Worm (Caenorhabditis elegans): ENCODE data around the gene unc-98.

unc-98 gene

DNA sequence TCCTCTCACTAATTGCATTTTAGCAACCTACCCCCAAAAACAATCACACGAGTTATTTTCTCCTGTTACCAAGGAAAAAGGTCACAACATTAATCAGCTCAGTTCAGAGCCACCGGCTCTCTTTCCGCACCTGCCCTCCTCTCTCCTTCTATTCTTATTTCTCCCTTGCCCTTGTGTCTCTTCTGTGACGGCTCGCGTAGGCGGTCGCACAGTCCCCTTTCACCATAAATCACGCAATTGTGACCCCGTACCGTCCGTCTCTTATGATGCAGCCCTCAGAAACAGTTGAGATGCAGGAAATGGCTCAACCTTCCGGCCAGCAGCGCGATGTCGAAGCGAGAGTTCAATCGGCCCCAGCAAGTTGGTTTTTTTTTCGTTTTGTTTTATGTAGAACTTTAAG is 10.8 kb downstream of the unc-98 start, which contains the start of gene sto-1:
Gene sto-1, plus strand, starts transcription at position 200 of the 400 bp plus-strand sequence.
- TF ChIP-seq ztf-4 (tag; optimal IDR thresholded peaks at IDR 0.05) (no peak), mdl-1 (tag; optimal IDR thresholded peaks at IDR 0.05) (no peak), mml-1 (tag; optimal IDR thresholded peaks at IDR 0.05) (no peak), aly-2 (tag; optimal IDR thresholded peaks at IDR 0.05) (no peak), ceh-16 (tag; optimal IDR thresholded peaks at IDR 0.05) (no peak), elt-1 (tag; optimal IDR thresholded peaks at IDR 0.05) (no peak), snpc-4 (tag; optimal IDR thresholded peaks at IDR 0.05) (no peak), ceh-28 (tag; optimal IDR thresholded peaks at IDR 0.05) (no peak), sea-2 (GFP tag; optimal IDR thresholded peaks at IDR 0.05) (no peak), nhr-23 (tag; optimal IDR thresholded peaks at IDR 0.05) (no peak), nhr-12 (tag; optimal IDR thresholded peaks at IDR 0.05) (no peak), tbx-2 (tag; optimal IDR thresholded peaks at IDR 0.05) (no peak), nhr-11 (tag; optimal IDR thresholded peaks at IDR 0.05) (no peak), jun-1 (tag; optimal IDR thresholded peaks at IDR 0.05) (no peak), nhr-67 (tag; optimal IDR thresholded peaks at IDR 0.05) (no peak), skn-1 (tag; optimal IDR thresholded peaks at IDR 0.05) (no peak), ama-1 (optimal IDR thresholded peaks at IDR 0.05) (no peak), R02D3.7 (tag; optimal IDR thresholded peaks at IDR 0.05) (no peak), fos-1 (tag; optimal IDR thresholded peaks at IDR 0.05) (no peak)

DNA sequence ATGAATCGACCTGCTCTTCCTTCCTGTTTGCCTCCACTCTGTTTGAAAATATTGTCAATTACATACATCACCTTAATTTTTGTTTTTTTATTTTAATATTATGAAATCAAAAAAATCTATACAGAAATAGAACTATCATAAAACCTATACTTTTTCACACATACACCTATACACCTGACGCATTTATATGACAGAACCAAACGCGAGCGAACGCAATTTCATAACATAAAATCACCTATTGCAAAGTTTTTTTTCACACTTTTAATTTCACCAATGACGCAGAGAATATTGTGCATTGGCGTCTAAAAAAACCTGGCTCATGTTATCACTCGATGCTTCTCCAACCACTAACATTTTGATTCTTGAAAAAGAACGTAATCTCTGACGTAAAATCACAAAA is 11.4 kb downstream of the unc-98 start:
- TF ChIP-seq R02D3.7 (tag; optimal IDR thresholded peaks at IDR 0.05) (no peak), unc-62 (GFP tag; optimal IDR thresholded peaks at IDR 0.05) (no peak), elt-2 (tag; optimal IDR thresholded peaks at IDR 0.05) (peak; percentile 32), ceh-82 (tag; optimal IDR thresholded peaks at IDR 0.05) (no peak)

DNA sequence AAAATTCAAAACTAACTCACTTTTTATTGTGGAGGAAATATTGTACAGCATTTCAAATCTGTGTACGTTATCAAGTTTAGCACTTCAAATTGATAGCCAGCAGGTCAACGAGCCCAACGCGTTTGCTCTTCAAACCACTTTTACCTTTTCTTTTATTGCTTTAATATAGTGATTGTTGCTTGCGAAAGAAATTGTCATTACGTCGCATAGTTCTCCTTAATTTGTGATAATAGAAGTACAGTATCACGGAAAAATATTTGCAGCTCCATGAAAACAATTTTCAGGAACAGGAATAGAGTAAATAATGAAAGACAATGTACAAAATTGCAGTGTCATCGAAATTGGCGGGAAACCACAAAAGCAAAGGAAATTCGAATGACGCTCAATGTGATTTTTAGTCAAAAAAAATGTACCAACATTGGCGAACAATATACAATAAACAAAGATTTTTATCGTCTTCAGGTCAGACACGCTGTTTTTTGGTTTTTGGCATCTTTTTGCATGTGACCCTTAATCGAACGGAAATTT is 14.4 kb downstream of the unc-98 start, which contains the start of the genes PDB1.1 and F08C6.5:
Gene PDB1.1, minus strand, starts transcription at position 158 of the 528 bp plus-strand sequence.
Gene F08C6.5, plus strand, starts transcription at position 478 of the 528 bp plus-strand sequence.
- TF ChIP-seq lin-39 (tag; optimal IDR thresholded peaks at IDR 0.05) (no peak), fkh-2 (tag; optimal IDR thresholded peaks at IDR 0.05) (no peak), pqm-1 (tag; optimal IDR thresholded peaks at IDR 0.05) (peak; percentile 31), ama-1 (optimal IDR thresholded peaks at IDR 0.05) (no peak), fkh-10 (GFP tag; optimal IDR thresholded peaks at IDR 0.05) (no peak), ceh-9 (tag; optimal IDR thresholded peaks at IDR 0.05) (no peak), egl-5 (tag; optimal IDR thresholded peaks at IDR 0.05) (no peak), lsy-12 (tag; optimal IDR thresholded peaks at IDR 0.05) (no peak), elt-2 (tag; optimal IDR thresholded peaks at IDR 0.05) (peak; percentile 82), snpc-4 (tag; optimal IDR thresholded peaks at IDR 0.05) (no peak), R02D3.7 (tag; optimal IDR thresholded peaks at IDR 0.05) (no peak), lin-15B (tag; optimal IDR thresholded peaks at IDR 0.05) (no peak), mml-1 (tag; optimal IDR thresholded peaks at IDR 0.05) (no peak), sea-2 (GFP tag; optimal IDR thresholded peaks at IDR 0.05) (no peak), nhr-67 (tag; optimal IDR thresholded peaks at IDR 0.05) (no peak), nhr-77 (tag; optimal IDR thresholded peaks at IDR 0.05) (no peak), nhr-28 (tag; optimal IDR thresholded peaks at IDR 0.05) (no peak), eor-1 (tag; optimal IDR thresholded peaks at IDR 0.05) (no peak), pha-4 (tag; optimal IDR thresholded peaks at IDR 0.05) (peak; percentile 39), nfya-1 (tag; optimal IDR thresholded peaks at IDR 0.05; ENCODE audit: insufficient read depth) (no peak), egl-27 (tag; optimal IDR thresholded peaks at IDR 0.05) (no peak), zag-1 (tag; optimal IDR thresholded peaks at IDR 0.05) (no peak), fos-1 (tag; optimal IDR thresholded peaks at IDR 0.05) (no peak), jun-1 (tag; optimal IDR thresholded peaks at IDR 0.05) (peak; percentile 37)

DNA sequence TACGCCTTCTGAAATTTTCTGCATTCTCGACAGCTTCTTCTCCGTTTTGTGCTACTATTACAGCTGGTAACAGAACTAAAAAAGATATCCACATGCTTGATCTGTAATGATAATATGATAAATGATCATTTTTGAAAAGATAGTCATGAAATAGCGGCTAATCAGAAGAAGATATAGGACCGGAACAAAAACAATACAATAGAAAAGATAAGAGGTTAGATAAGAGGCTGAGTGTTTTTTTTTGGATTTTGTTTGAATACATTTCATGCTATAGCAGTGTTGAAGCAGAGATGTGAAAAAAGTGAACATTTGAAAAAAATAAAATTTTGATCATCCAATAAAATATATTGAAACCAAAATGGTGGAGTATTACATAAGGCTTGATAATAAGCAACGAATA is 19.1 kb downstream of the unc-98 start, which contains the start of gene F46C8.8:
Gene F46C8.8, minus strand, starts transcription at position 101 of the 400 bp plus-strand sequence.
- no peak for TF ChIP-seq ceh-16 (tag; optimal IDR thresholded peaks at IDR 0.05)
- no peak for TF ChIP-seq nhr-67 (tag; optimal IDR thresholded peaks at IDR 0.05)
- no peak for TF ChIP-seq ZK546.5 (tag; optimal IDR thresholded peaks at IDR 0.05)
- TF ChIP-seq nfya-1 (tag; optimal IDR thresholded peaks at IDR 0.05; ENCODE audit: insufficient read depth): no peak
- no peak for TF ChIP-seq jun-1 (tag; optimal IDR thresholded peaks at IDR 0.05)
- TF ChIP-seq daf-12 (tag; optimal IDR thresholded peaks at IDR 0.05): no peak
- TF ChIP-seq lin-39 (tag; optimal IDR thresholded peaks at IDR 0.05): no peak
- TF ChIP-seq unc-39 (tag; optimal IDR thresholded peaks at IDR 0.05): no peak
- TF ChIP-seq sea-2 (GFP tag; optimal IDR thresholded peaks at IDR 0.05): no peak
- TF ChIP-seq nhr-25 (tag; optimal IDR thresholded peaks at IDR 0.05): no peak
- no peak for TF ChIP-seq ztf-11 (tag; optimal IDR thresholded peaks at IDR 0.05)
- TF ChIP-seq fos-1 (tag; optimal IDR thresholded peaks at IDR 0.05): no peak
- TF ChIP-seq hmg-11 (tag; optimal IDR thresholded peaks at IDR 0.05): no peak
- TF ChIP-seq nhr-11 (tag; optimal IDR thresholded peaks at IDR 0.05): no peak
- TF ChIP-seq R02D3.7 (tag; optimal IDR thresholded peaks at IDR 0.05): no peak
- no peak for TF ChIP-seq lsy-12 (tag; optimal IDR thresholded peaks at IDR 0.05)
- no peak for TF ChIP-seq fkh-10 (GFP tag; optimal IDR thresholded peaks at IDR 0.05)
- no peak for TF ChIP-seq egl-27 (tag; optimal IDR thresholded peaks at IDR 0.05)

All from whole organism, L3 larva.